Worm (Caenorhabditis elegans) whole organism, L2 larva: ENCODE results near the gene hum-2.

Source experiments
- ZK546.5 ChIP-seq: sonication (generic microtip); optimal IDR thresholded peaks from 2 replicates; lab custom pipeline; 2017; ENCODE audit warnings: missing biosample characterization, missing genetic modification characterization
- ceh-16 ChIP-seq: fragments of 150-350 bp; optimal IDR thresholded peaks from 2 replicates; lab custom pipeline; 2014; ENCODE audit warnings: missing biosample characterization, missing genetic modification characterization
- ceh-82 ChIP-seq: fragments of 150-350 bp; optimal IDR thresholded peaks from 2 replicates; lab custom pipeline; 2014; ENCODE audit warnings: missing biosample characterization, missing genetic modification characterization
- elt-3 ChIP-seq: sonication (generic microtip); optimal IDR thresholded peaks from 2 replicates; lab custom pipeline; 2017; ENCODE audit warnings: missing biosample characterization, missing genetic modification characterization
- fos-1 ChIP-seq: fragments of 150-350 bp; optimal IDR thresholded peaks from 2 replicates; lab custom pipeline; 2014; ENCODE audit warnings: missing biosample characterization, missing genetic modification characterization
- lin-11 ChIP-seq: fragments of 150-350 bp; sonication (generic microtip); optimal IDR thresholded peaks from 2 replicates; lab custom pipeline; 2014; ENCODE audit warnings: missing biosample characterization, missing genetic modification characterization, inconsistent platforms, mixed read lengths
- lin-13 ChIP-seq: fragments of 150-350 bp; optimal IDR thresholded peaks from 2 replicates; lab custom pipeline; 2014; ENCODE audit warnings: missing biosample characterization, missing genetic modification reagents, missing genetic modification characterization
- nhr-10 ChIP-seq: sonication (generic microtip); optimal IDR thresholded peaks from 2 replicates; lab custom pipeline; 2017; ENCODE audit warnings: missing biosample characterization, missing genetic modification characterization
- nhr-237 ChIP-seq: fragments of 150-350 bp; optimal IDR thresholded peaks from 2 replicates; lab custom pipeline; 2014; ENCODE audit warnings: missing biosample characterization, missing genetic modification characterization
- nhr-6 ChIP-seq: fragments of 150-350 bp; optimal IDR thresholded peaks from 2 replicates; lab custom pipeline; 2014; ENCODE audit warnings: missing biosample characterization, missing genetic modification characterization
- nhr-77 ChIP-seq: fragments of 150-350 bp; optimal IDR thresholded peaks from 2 replicates; lab custom pipeline; 2014; ENCODE audit warnings: missing biosample characterization, missing genetic modification characterization
- unc-62 ChIP-seq: fragments of 150-350 bp; optimal IDR thresholded peaks from 2 replicates; lab custom pipeline; 2014; ENCODE audit warnings: missing biosample characterization, missing genetic modification reagents, missing genetic modification characterization
- zag-1 ChIP-seq: fragments of 150-350 bp; optimal IDR thresholded peaks from 2 replicates; lab custom pipeline; 2014; ENCODE audit warnings: missing biosample characterization, missing genetic modification characterization

ce11 chrV:9399886-9400373 lies 14.0 kb downstream of the hum-2 start, which contains the start of gene trpp-4:
- TF ChIP-seq ceh-82 (tag; lab: Kevin White, UChicago) (no peak), lin-13 (GFP tag; lab: Kevin White, UChicago) (no peak), nhr-6 (no peak), nhr-10 (tag; lab: Kevin White, UChicago) (no peak), nhr-77 (tag; lab: Kevin White, UChicago) (no peak), unc-62 (no peak), zag-1 (tag; lab: Kevin White, UChicago) (no peak), lin-11 (tag; lab: Kevin White, UChicago) (no peak), ceh-16 (tag; lab: Kevin White, UChicago) (no peak), ZK546.5 (tag; lab: Kevin White, UChicago) (no peak), elt-3 (tag; lab: Kevin White, UChicago) (no peak), fos-1 (no peak), nhr-237 (no peak)
